Worm (Caenorhabditis elegans) whole organism, midembryonic: ENCODE results near the gene F33C8.2.

Experiments
- T22C8.4 ChIP-seq: fragments of 200-800 bp; sonication (Bioruptor generic); IDR thresholded peaks from 2 replicates; pipeline ENCODE4 v1.3.6; 2022; ENCODE audit warnings: missing genetic modification characterization, missing compliant biosample characterization
- cog-1 ChIP-seq: sonication (generic microtip); optimal IDR thresholded peaks from 2 replicates; lab custom pipeline; 2016; ENCODE audit warnings: missing genetic modification characterization, missing compliant biosample characterization
- flt-1 ChIP-seq: fragments of 200-800 bp; sonication (Bioruptor generic); IDR thresholded peaks from 2 replicates; pipeline ENCODE4 v1.3.6; 2022; ENCODE audit warnings: missing genetic modification characterization, missing compliant biosample characterization
- klf-2 ChIP-seq: fragments of 200-800 bp; sonication (Bioruptor generic); conservative IDR thresholded peaks from 2 replicates; pipeline ENCODE4 v1.3.6; 2022; ENCODE audit warnings: missing genetic modification reagents, missing genetic modification characterization, missing compliant biosample characterization
- ref-1 ChIP-seq: fragments of 200-800 bp; sonication (Bioruptor generic); conservative IDR thresholded peaks from 2 replicates; pipeline ENCODE4 v1.3.6; 2022; ENCODE audit warnings: missing genetic modification reagents, missing genetic modification characterization, missing compliant biosample characterization
- tab-1 ChIP-seq: fragments of 200-800 bp; sonication (Bioruptor generic); IDR thresholded peaks from 2 replicates; pipeline ENCODE4 v1.3.6; 2022; ENCODE audit warnings: missing genetic modification characterization, missing compliant biosample characterization
- ztf-23 ChIP-seq: fragments of 200-800 bp; sonication (Bioruptor generic); IDR thresholded peaks from 2 replicates; pipeline ENCODE4 v1.3.6; 2022; ENCODE audit warnings: missing genetic modification reagents, missing genetic modification characterization, missing compliant biosample characterization
- ztf-29 ChIP-seq: fragments of 200-800 bp; sonication (Bioruptor generic); IDR thresholded peaks from 2 replicates; pipeline ENCODE4 v1.3.6; 2022; ENCODE audit warnings: missing genetic modification reagents, missing genetic modification characterization, missing compliant biosample characterization

DNA sequence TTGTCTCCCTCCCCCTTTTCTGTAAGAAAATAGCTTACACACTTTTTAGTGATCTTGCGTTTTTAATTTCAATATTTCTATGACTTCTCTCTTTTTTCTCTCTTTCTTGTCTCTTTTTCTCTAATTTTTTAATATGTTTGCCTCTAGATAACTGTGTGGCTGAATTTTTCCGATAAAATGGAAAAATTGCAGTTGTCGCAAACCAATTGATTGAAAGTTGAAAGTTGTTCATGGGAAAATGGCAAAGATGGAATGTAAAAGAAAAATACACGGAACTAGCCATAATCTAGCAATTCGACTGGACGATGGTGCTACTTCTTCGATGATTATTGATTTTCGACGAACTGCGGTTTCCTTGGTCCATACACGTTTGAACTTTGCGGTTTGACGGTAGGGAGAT lies 34.6 kb downstream of the F33C8.2 start:
- no peak for TF ChIP-seq T22C8.4
- no peak for TF ChIP-seq ztf-29 (GFP tag; lab: Robert Waterston, UW)
- no peak for TF ChIP-seq flt-1 (GFP tag; lab: Robert Waterston, UW)
- TF ChIP-seq ref-1 (GFP tag; lab: Robert Waterston, UW) = no peak
- TF ChIP-seq cog-1 = no peak
- no peak for TF ChIP-seq tab-1
- no peak for TF ChIP-seq klf-2 (GFP tag; lab: Robert Waterston, UW)
- no peak for TF ChIP-seq ztf-23 (GFP tag; lab: Robert Waterston, UW)
